Worm (Caenorhabditis elegans) whole organism, young adult: ENCODE results near the gene Y73F4A.1.

Experiments
- B0019.2 ChIP-seq: fragments of 200-800 bp; sonication (Bioruptor generic); conservative IDR thresholded peaks from 2 replicates; pipeline ENCODE4 v1.3.6; 2022; ENCODE audit warnings: missing genetic modification reagents, missing genetic modification characterization, missing compliant biosample characterization
- B0035.1 ChIP-seq: sonication (generic microtip); optimal IDR thresholded peaks from 2 replicates; lab custom pipeline; 2016; ENCODE audit warnings: missing genetic modification characterization, mild to moderate bottlenecking, missing compliant biosample characterization, missing genotype, missing genetic modification reagents
- F37B4.10 ChIP-seq: fragments of 200-800 bp; sonication (Bioruptor generic); IDR thresholded peaks from 2 replicates; pipeline ENCODE4 v1.3.6; 2022; ENCODE audit warnings: missing genetic modification characterization, missing compliant biosample characterization
- F55B11.4 ChIP-seq: sonication (generic microtip); optimal IDR thresholded peaks from 2 replicates; lab custom pipeline; 2016; ENCODE audit warnings: missing compliant biosample characterization, missing genetic modification characterization, borderline replicate concordance; ENCODE audit not compliant: insufficient read depth
- Y53F4B.3 ChIP-seq: fragments of 200-800 bp; sonication (Bioruptor generic); IDR thresholded peaks from 2 replicates; pipeline ENCODE4 v1.3.6; 2022; ENCODE audit warnings: missing genetic modification reagents, missing genetic modification characterization, missing compliant biosample characterization
- ama-1 ChIP-seq, 3 experiments: fragments of 150-350 bp in 1 of 3; sonication (generic microtip) in 2 of 3; optimal IDR thresholded peaks; 2 replicates each; lab custom pipeline; 2014 to 2018; ENCODE audit warnings: missing biosample characterization in 2 of 3, missing genetic modification characterization in 2 of 3, missing genetic modification reagents in 2 of 3
- bed-1 ChIP-seq: fragments of 200-800 bp; sonication (Bioruptor generic); IDR thresholded peaks from 2 replicates; pipeline ENCODE4 v1.3.6; 2022; ENCODE audit warnings: missing genetic modification reagents, missing genetic modification characterization, missing compliant biosample characterization
- efl-1 ChIP-seq: fragments of 150-350 bp; optimal IDR thresholded peaks from 2 replicates; lab custom pipeline; 2014; ENCODE audit warnings: missing biosample characterization, missing genetic modification reagents, missing genetic modification characterization
- lsl-1 ChIP-seq: fragments of 200-800 bp; sonication (Bioruptor generic); optimal IDR thresholded peaks from 2 replicates; lab custom pipeline; 2018; ENCODE audit warnings: mild to moderate bottlenecking, missing genetic modification characterization, moderate library complexity, missing compliant biosample characterization
- madf-3 ChIP-seq: fragments of 200-800 bp; sonication (Bioruptor generic); IDR thresholded peaks from 2 replicates; pipeline ENCODE4 v1.3.6; 2022; ENCODE audit warnings: missing genetic modification reagents, missing genetic modification characterization, missing compliant biosample characterization
- unc-130 ChIP-seq: sonication (generic microtip); optimal IDR thresholded peaks from 2 replicates; lab custom pipeline; 2016; ENCODE audit warnings: missing genetic modification reagents, missing genetic modification characterization, missing compliant biosample characterization

DNA sequence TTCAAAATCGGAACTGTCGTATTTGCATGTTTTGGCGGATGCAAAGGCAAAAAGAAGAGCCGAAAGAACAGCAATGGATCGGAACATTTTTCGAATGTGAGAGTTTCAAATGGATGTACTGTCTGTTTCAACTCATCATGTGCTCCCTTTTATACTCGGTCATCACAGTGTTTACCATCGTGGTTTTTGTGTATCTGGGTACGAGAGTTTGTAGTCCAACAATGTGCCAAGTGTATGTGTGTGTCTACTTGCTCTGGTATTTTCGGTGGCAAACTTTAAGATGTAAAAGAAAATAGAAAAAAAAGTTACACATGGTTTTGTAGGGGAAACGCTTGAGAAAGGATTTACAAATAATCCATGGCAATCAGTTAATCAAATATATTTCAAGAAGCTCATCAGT, 1.9 kb downstream of the Y73F4A.1 start, which contains the start of gene Y73F4A.2:
- TF ChIP-seq Y53F4B.3 (GFP tag; lab: Robert Waterston, UW): no peak
- no peak for TF ChIP-seq F37B4.10 (GFP tag; lab: Robert Waterston, UW)
- TF ChIP-seq F55B11.4: no peak
- no peak for TF ChIP-seq bed-1 (GFP tag; lab: Robert Waterston, UW)
- no peak for TF ChIP-seq B0035.1 (tag; lab: Kevin White, UChicago)
- TF ChIP-seq madf-3 (GFP tag; lab: Robert Waterston, UW): no peak
- no peak for TF ChIP-seq B0019.2 (GFP tag; lab: Robert Waterston, UW)
- TF ChIP-seq ama-1 (optimal IDR thresholded peaks at IDR 0.05; lab: Kevin White, UChicago): no peak
- TF ChIP-seq ama-1 (GFP tag; optimal IDR thresholded peaks at IDR 0.05; lab: Kevin White, UChicago): no peak
- TF ChIP-seq efl-1: no peak
- TF ChIP-seq lsl-1 (GFP tag; lab: Kevin White, UChicago): no peak
- no peak for TF ChIP-seq unc-130
